Worm (Caenorhabditis elegans): Measurements from ENCODE around the gene C07A9.13.

- TF ChIP-seq hmg-4 (GFP tag; optimal IDR thresholded peaks at IDR 0.05) (no peak), B0310.2 (tag; optimal IDR thresholded peaks at IDR 0.05) (no peak)
Measured at ce11 chrIII:9696417-9696816, 15.3 kb upstream of the C07A9.13 start, which contains the start of gene bud-31.
